Worm (Caenorhabditis elegans) whole organism, L4 larva: ENCODE measurements around the gene col-73.
"Not testable (repeated sequence)": the region's sequence is repeated elsewhere in the genome, so short reads cannot be mapped to it uniquely, and the experiment has no call there.

Experiments used
- D1046.2 ChIP-seq: fragments of 200-800 bp; sonication (Bioruptor generic); IDR thresholded peaks from 2 replicates; pipeline ENCODE4 v1.3.6; 2022; ENCODE audit warnings: missing genetic modification characterization, missing compliant biosample characterization
- F10B5.3 ChIP-seq: sonication (generic microtip); optimal IDR thresholded peaks from 2 replicates; lab custom pipeline; 2016; ENCODE audit warnings: mild to moderate bottlenecking, missing genetic modification characterization, missing compliant biosample characterization
- F49E8.2 ChIP-seq: sonication (generic microtip); optimal IDR thresholded peaks from 2 replicates; lab custom pipeline; 2016; ENCODE audit warnings: missing compliant biosample characterization, mild to moderate bottlenecking, missing genetic modification characterization, borderline replicate concordance
- R02D3.7 ChIP-seq: fragments of 150-350 bp; sonication (generic microtip); optimal IDR thresholded peaks from 3 replicates; lab custom pipeline; 2014; ENCODE audit warnings: missing biosample characterization, missing genetic modification characterization
- T20F7.1 ChIP-seq: fragments of 200-800 bp; sonication (Bioruptor generic); optimal IDR thresholded peaks from 2 replicates; lab custom pipeline; 2018; ENCODE audit warnings: mild to moderate bottlenecking, missing genetic modification characterization, missing compliant biosample characterization
- T26A8.4 ChIP-seq: fragments of 200-800 bp; sonication (Bioruptor generic); IDR thresholded peaks from 2 replicates; pipeline ENCODE4 v1.3.6; 2022; ENCODE audit warnings: missing genetic modification characterization, missing compliant biosample characterization
- Y105C5A.15 ChIP-seq: fragments of 200-800 bp; sonication (Bioruptor generic); IDR thresholded peaks from 2 replicates; pipeline ENCODE4 v1.3.6; 2022; ENCODE audit warnings: missing genetic modification characterization, missing compliant biosample characterization
- Y5F2A.4 ChIP-seq: fragments of 200-800 bp; sonication (Bioruptor generic); optimal IDR thresholded peaks from 2 replicates; lab custom pipeline; 2018; ENCODE audit warnings: mild to moderate bottlenecking, missing genetic modification characterization, missing compliant biosample characterization
- Y75B8A.6 ChIP-seq: fragments of 200-800 bp; sonication (Bioruptor generic); IDR thresholded peaks from 2 replicates; pipeline ENCODE4 v1.3.6; 2022; ENCODE audit warnings: missing genetic modification reagents, missing genetic modification characterization, missing compliant biosample characterization
- aha-1 ChIP-seq: fragments of 150-350 bp; peaks from one replicate; lab custom pipeline; 2014; ENCODE audit warnings: missing biosample characterization, missing genetic modification characterization
- arid-1 ChIP-seq: fragments of 200-800 bp; sonication (Bioruptor generic); conservative IDR thresholded peaks from 2 replicates; pipeline ENCODE4 v1.3.6; 2022; ENCODE audit warnings: missing genetic modification reagents, missing genetic modification characterization, missing compliant biosample characterization
- attf-4 ChIP-seq: sonication (generic microtip); optimal IDR thresholded peaks from 3 replicates; lab custom pipeline; 2017; ENCODE audit warnings: missing biosample characterization, missing genetic modification characterization
- ceh-20 ChIP-seq: fragments of 200-800 bp; sonication (Bioruptor generic); IDR thresholded peaks from 2 replicates; pipeline ENCODE4 v1.3.6; 2022; ENCODE audit warnings: missing genetic modification reagents, missing genetic modification characterization, missing compliant biosample characterization
- ceh-28 ChIP-seq: fragments of 150-350 bp; optimal IDR thresholded peaks from 2 replicates; lab custom pipeline; 2014; ENCODE audit warnings: missing biosample characterization, missing genetic modification reagents, missing genetic modification characterization
- ceh-82 ChIP-seq: sonication (generic microtip); optimal IDR thresholded peaks from 2 replicates; lab custom pipeline; 2017; ENCODE audit warnings: missing biosample characterization, missing genetic modification characterization
- ctbp-1 ChIP-seq: fragments of 200-800 bp; sonication (Bioruptor generic); IDR thresholded peaks from 2 replicates; pipeline ENCODE4 v1.3.6; 2022; ENCODE audit warnings: missing genetic modification reagents, missing genetic modification characterization, missing compliant biosample characterization
- daf-8 ChIP-seq: fragments of 200-800 bp; sonication (Bioruptor generic); IDR thresholded peaks from 2 replicates; pipeline ENCODE4 v1.3.6; 2022; ENCODE audit warnings: missing genetic modification characterization, missing compliant biosample characterization
- dmd-6 ChIP-seq: fragments of 200-800 bp; sonication (Bioruptor generic); IDR thresholded peaks from 2 replicates; pipeline ENCODE4 v1.3.6; 2022; ENCODE audit warnings: missing genetic modification reagents, missing genetic modification characterization, missing compliant biosample characterization
- dmd-9 ChIP-seq: fragments of 200-800 bp; sonication (Bioruptor generic); IDR thresholded peaks from 2 replicates; pipeline ENCODE4 v1.3.6; 2022; ENCODE audit warnings: missing genetic modification reagents, missing genetic modification characterization, missing compliant biosample characterization
- egl-27 ChIP-seq: sonication (generic microtip); optimal IDR thresholded peaks from 3 replicates; lab custom pipeline; 2017; ENCODE audit warnings: missing biosample characterization, missing genetic modification reagents, missing genetic modification characterization
- lin-1 ChIP-seq: fragments of 200-800 bp; sonication (Bioruptor generic); IDR thresholded peaks from 2 replicates; pipeline ENCODE4 v1.3.6; 2022; ENCODE audit warnings: missing genetic modification reagents, missing genetic modification characterization, missing compliant biosample characterization
- lin-13 ChIP-seq: fragments of 150-350 bp; optimal IDR thresholded peaks from 2 replicates; lab custom pipeline; 2014; ENCODE audit warnings: missing biosample characterization, missing genetic modification reagents, missing genetic modification characterization
- lin-29 ChIP-seq: fragments of 200-800 bp; sonication (Bioruptor generic); IDR thresholded peaks from 2 replicates; pipeline ENCODE4 v1.3.6; 2022; ENCODE audit warnings: missing genetic modification reagents, missing genetic modification characterization, missing compliant biosample characterization
- lin-38 ChIP-seq: fragments of 200-800 bp; sonication (Bioruptor generic); IDR thresholded peaks from 2 replicates; pipeline ENCODE4 v1.3.6; 2022; ENCODE audit warnings: missing genetic modification reagents, missing genetic modification characterization, missing compliant biosample characterization
- lsy-2 ChIP-seq, 2 experiments: fragments of 150-350 bp in 1 of 2; sonication (generic microtip) in 1 of 2; optimal IDR thresholded peaks; 2 replicates each; lab custom pipeline; 2014 to 2017; ENCODE audit warnings: missing biosample characterization in 2 of 2, missing genetic modification characterization in 2 of 2
- madf-9 ChIP-seq: fragments of 200-800 bp; sonication (Bioruptor generic); conservative IDR thresholded peaks from 2 replicates; pipeline ENCODE4 v1.3.6; 2022; ENCODE audit warnings: missing genetic modification reagents, missing genetic modification characterization, missing compliant biosample characterization
- mdl-1 ChIP-seq, 2 experiments: fragments of 150-350 bp in 1 of 2; sonication (generic microtip) in 1 of 2; optimal IDR thresholded peaks; 2 replicates each; lab custom pipeline; 2014 to 2017; ENCODE audit warnings: missing biosample characterization in 2 of 2, missing genetic modification characterization in 2 of 2
- mep-1 ChIP-seq: fragments of 150-350 bp; sonication (generic microtip); optimal IDR thresholded peaks from 3 replicates; lab custom pipeline; 2014; ENCODE audit warnings: missing biosample characterization, missing genetic modification characterization
- mxl-2 ChIP-seq: fragments of 200-800 bp; sonication (Bioruptor generic); conservative IDR thresholded peaks from 2 replicates; pipeline ENCODE4 v1.3.6; 2022; ENCODE audit warnings: missing genetic modification reagents, missing genetic modification characterization, missing compliant biosample characterization
- mxl-3 ChIP-seq: fragments of 200-800 bp; sonication (Bioruptor generic); optimal IDR thresholded peaks from 2 replicates; lab custom pipeline; 2018; ENCODE audit warnings: mild to moderate bottlenecking, missing genetic modification characterization, missing compliant biosample characterization
- nhr-102 ChIP-seq: sonication (generic microtip); optimal IDR thresholded peaks from 2 replicates; lab custom pipeline; 2016; ENCODE audit warnings: mild to moderate bottlenecking, missing genetic modification characterization, moderate library complexity, missing compliant biosample characterization
- nhr-25 ChIP-seq: sonication (generic microtip); optimal IDR thresholded peaks from 2 replicates; lab custom pipeline; 2017; ENCODE audit warnings: missing genetic modification characterization, mild to moderate bottlenecking, missing compliant biosample characterization, antibody characterized with exemption, moderate library complexity, borderline replicate concordance; ENCODE audit not compliant: insufficient read depth
- nhr-28 ChIP-seq: fragments of 150-350 bp; optimal IDR thresholded peaks from 2 replicates; lab custom pipeline; 2014; ENCODE audit warnings: missing biosample characterization, missing genetic modification characterization
- nhr-41 ChIP-seq: fragments of 200-800 bp; sonication (Bioruptor generic); IDR thresholded peaks from 2 replicates; pipeline ENCODE4 v1.3.6; 2022; ENCODE audit warnings: missing genetic modification reagents, missing genetic modification characterization, missing compliant biosample characterization
- nhr-42 ChIP-seq: fragments of 200-800 bp; sonication (Bioruptor generic); IDR thresholded peaks from 2 replicates; pipeline ENCODE4 v1.3.6; 2022; ENCODE audit warnings: missing genetic modification characterization, missing compliant biosample characterization
- nhr-77 ChIP-seq: fragments of 150-350 bp; optimal IDR thresholded peaks from 2 replicates; lab custom pipeline; 2014; ENCODE audit warnings: missing biosample characterization, missing genetic modification characterization
- pha-4 ChIP-seq, 2 experiments: fragments of 150-350 bp in 1 of 2; fragments of 200-800 bp in 1 of 2; sonication (Bioruptor generic) in 1 of 2; IDR thresholded peaks in 1 of 2; optimal IDR thresholded peaks in 1 of 2; 2 replicates each; pipeline versions ENCODE4 v1.3.6 to Lab custom; 2014 to 2022; ENCODE audit warnings: missing genetic modification characterization in 2 of 2, missing genetic modification reagents in 2 of 2, missing biosample characterization in 1 of 2, missing compliant biosample characterization in 1 of 2
- pqm-1 ChIP-seq: sonication (generic microtip); optimal IDR thresholded peaks from 2 replicates; lab custom pipeline; 2017; ENCODE audit warnings: missing biosample characterization, missing genetic modification characterization
- saeg-2 ChIP-seq: fragments of 200-800 bp; sonication (Bioruptor generic); IDR thresholded peaks from 2 replicates; pipeline ENCODE4 v1.3.6; 2022; ENCODE audit warnings: missing genetic modification reagents, missing genetic modification characterization, missing compliant biosample characterization
- set-16 ChIP-seq: fragments of 200-800 bp; sonication (Bioruptor generic); IDR thresholded peaks from 2 replicates; pipeline ENCODE4 v1.3.6; 2022; ENCODE audit warnings: missing genetic modification reagents, missing genetic modification characterization, missing compliant biosample characterization
- skn-1 ChIP-seq: fragments of 150-350 bp; optimal IDR thresholded peaks from 2 replicates; lab custom pipeline; 2014; ENCODE audit warnings: missing biosample characterization, missing genetic modification characterization
- snpc-4 ChIP-seq: fragments of 150-350 bp; optimal IDR thresholded peaks from 2 replicates; lab custom pipeline; 2014; ENCODE audit warnings: missing biosample characterization, missing genetic modification characterization
- vab-7 ChIP-seq: fragments of 200-800 bp; sonication (Bioruptor generic); IDR thresholded peaks from 2 replicates; pipeline ENCODE4 v1.3.6; 2022; ENCODE audit warnings: missing genetic modification reagents, missing genetic modification characterization, missing compliant biosample characterization

Gene col-73

DNA sequence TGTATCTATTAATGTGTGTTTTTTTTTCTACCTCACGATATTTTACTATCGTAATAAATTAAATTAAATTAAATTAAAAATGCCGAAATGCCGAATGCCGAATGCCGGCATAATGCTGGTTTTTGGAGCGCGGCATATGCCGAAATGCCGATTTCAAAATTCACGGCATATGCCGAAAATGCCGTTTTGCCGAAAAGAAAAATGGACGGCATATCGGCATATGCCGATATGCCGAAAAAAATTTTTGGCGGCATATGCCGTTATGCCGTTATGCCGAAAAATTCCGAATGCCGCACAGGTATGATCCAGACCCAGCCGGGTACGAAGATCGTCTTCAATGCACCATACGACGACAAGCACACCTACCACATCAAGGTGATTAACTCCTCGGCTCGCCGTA, 25.6 kb upstream of the col-73 start, which contains the start of gene msp-32:
TSS of gene msp-32 (plus strand) at position 301 of the 400 bp plus-strand sequence.
- TF ChIP-seq mdl-1 (tag; optimal IDR thresholded peaks at IDR 0.05; lab: Kevin White, UChicago); set-16; mep-1 (tag; lab: Kevin White, UChicago): not testable (repeated sequence)

- TF ChIP-seq Y75B8A.6 (GFP tag; lab: Robert Waterston, UW) (no peak), dmd-9 (GFP tag; lab: Robert Waterston, UW) (no peak), F10B5.3 (tag; lab: Kevin White, UChicago) (no peak), ctbp-1 (GFP tag; lab: Robert Waterston, UW) (no peak), lin-38 (GFP tag; lab: Robert Waterston, UW) (no peak), T20F7.1 (GFP tag; lab: Kevin White, UChicago) (no peak), attf-4 (tag; lab: Kevin White, UChicago) (no peak), pha-4 (GFP tag; IDR thresholded peaks at IDR 0.05; lab: Robert Waterston, UW) (no peak), pha-4 (tag; optimal IDR thresholded peaks at IDR 0.05; lab: Kevin White, UChicago) (no peak), aha-1 (tag; lab: Kevin White, UChicago) (peak; percentile 1)
Observed at ce11 chrII:4892594-4892993, 19.7 kb upstream of the col-73 start, which contains the start of gene msp-33. msp-33 (minus strand) TSS chrII:4892694.

- TF ChIP-seq nhr-77 (tag; lab: Kevin White, UChicago) (no peak), vab-7 (GFP tag; lab: Robert Waterston, UW) (no peak), nhr-25 (tag; lab: Kevin White, UChicago) (no peak), attf-4 (tag; lab: Kevin White, UChicago) (no peak), ceh-28 (tag; lab: Kevin White, UChicago) (no peak), Y5F2A.4 (GFP tag; lab: Kevin White, UChicago) (peak; percentile 17), saeg-2 (no peak), D1046.2 (GFP tag; lab: Robert Waterston, UW) (no peak), ceh-82 (no peak), dmd-6 (GFP tag; lab: Robert Waterston, UW) (0 out of 2 replicates have a peak, but pooled peaks have one; percentile 8), aha-1 (tag; lab: Kevin White, UChicago) (peak; percentile 65), skn-1 (tag; lab: Kevin White, UChicago) (no peak), lin-13 (GFP tag; lab: Kevin White, UChicago) (peak; percentile 57), snpc-4 (tag; lab: Kevin White, UChicago) (no peak), R02D3.7 (tag; lab: Kevin White, UChicago) (no peak), mxl-2 (0 out of 2 replicates have a peak, but pooled peaks have one; percentile 28), ceh-20 (no peak), daf-8 (GFP tag; lab: Robert Waterston, UW) (no peak), Y105C5A.15 (GFP tag; lab: Robert Waterston, UW) (no peak), lin-29 (no peak), T26A8.4 (GFP tag; lab: Robert Waterston, UW) (peak; percentile 48; the same call in 1 of the 2 replicates), lin-1 (GFP tag; lab: Robert Waterston, UW) (no peak), nhr-42 (0 out of 2 replicates have a peak, but pooled peaks have one; percentile 64), pqm-1 (no peak), lin-38 (GFP tag; lab: Robert Waterston, UW) (peak; percentile 48), arid-1 (GFP tag; lab: Robert Waterston, UW) (no peak), mdl-1 (tag; optimal IDR thresholded peaks at IDR 0.05; lab: Kevin White, UChicago) (no peak), nhr-28 (peak; percentile 56), ctbp-1 (GFP tag; lab: Robert Waterston, UW) (0 out of 2 replicates have a peak, but pooled peaks have one; percentile 19), nhr-102 (tag; lab: Kevin White, UChicago) (peak; percentile 51), nhr-41 (GFP tag; lab: Robert Waterston, UW) (no peak), egl-27 (no peak), mxl-3 (GFP tag; lab: Kevin White, UChicago) (no peak), madf-9 (peak; percentile 23; the same call in 1 of the 2 replicates), F49E8.2 (tag; lab: Kevin White, UChicago) (no peak), lsy-2 (tag; optimal IDR thresholded peaks at IDR 0.05; lab: Kevin White, UChicago) (peak in 1 of 2 experiments; percentile 61)
Observed at ce11 chrII:4891012-4891775, 18.3 kb upstream of the col-73 start, which contains the start of gene gst-9. gst-9 (plus strand) TSS chrII:4891585.
